Fruit fly (Drosophila melanogaster) whole organism, prepupa: ENCODE results near the gene MED15.

Source experiments
- Blimp-1 ChIP-seq: fragments of 200-800 bp; sonication (Bioruptor generic); optimal IDR thresholded peaks from 3 replicates; lab custom pipeline; 2017; ENCODE audit warnings: missing biosample characterization, missing genetic modification characterization, mild to moderate bottlenecking, moderate library complexity, missing genetic modification reagents
- CG11294 ChIP-seq: fragments of 200-800 bp; sonication (Bioruptor generic); IDR thresholded peaks from 2 replicates; pipeline ENCODE4 v1.3.6; 2022; ENCODE audit warnings: missing biosample characterization, missing genetic modification characterization
- CG11762 ChIP-seq: fragments of 200-800 bp; sonication (Bioruptor generic); optimal IDR thresholded peaks from 3 replicates; lab custom pipeline; 2016; ENCODE audit warnings: missing biosample characterization, missing genetic modification characterization; ENCODE audit not compliant: insufficient read depth
- CG11902 ChIP-seq: fragments of 200-800 bp; sonication (Bioruptor generic); optimal IDR thresholded peaks from 3 replicates; lab custom pipeline; 2016; ENCODE audit warnings: missing biosample characterization, missing genetic modification characterization
- CG1621 ChIP-seq: fragments of 200-800 bp; sonication (Bioruptor generic); optimal IDR thresholded peaks from 3 replicates; lab custom pipeline; 2018; ENCODE audit warnings: missing biosample characterization, mild to moderate bottlenecking, missing genetic modification characterization
- CG16779 ChIP-seq: fragments of 200-800 bp; sonication (Bioruptor generic); optimal IDR thresholded peaks from 3 replicates; lab custom pipeline; 2017; ENCODE audit warnings: missing biosample characterization, mild to moderate bottlenecking, missing genetic modification characterization
- CG3032 ChIP-seq: fragments of 200-800 bp; optimal IDR thresholded peaks from 2 replicates; lab custom pipeline; 2019; ENCODE audit warnings: missing biosample characterization, mild to moderate bottlenecking, missing genetic modification characterization, moderate library complexity
- CG34406 ChIP-seq: fragments of 200-800 bp; sonication (Bioruptor generic); optimal IDR thresholded peaks from 3 replicates; lab custom pipeline; 2016; ENCODE audit warnings: missing biosample characterization, missing genetic modification characterization
- CG6163 ChIP-seq: fragments of 200-800 bp; sonication (Bioruptor generic); IDR thresholded peaks from 3 replicates; pipeline ENCODE4 v1.3.6; 2022; ENCODE audit warnings: missing biosample characterization, missing genetic modification characterization
- CG6808 ChIP-seq: fragments of 200-800 bp; sonication (Bioruptor generic); optimal IDR thresholded peaks from 3 replicates; lab custom pipeline; 2017; ENCODE audit warnings: missing biosample characterization, missing genetic modification characterization, mild to moderate bottlenecking, moderate library complexity, missing genetic modification reagents
- CG6854 ChIP-seq: fragments of 200-800 bp; sonication (Bioruptor generic); optimal IDR thresholded peaks from 2 replicates; lab custom pipeline; 2017; ENCODE audit warnings: missing biosample characterization, mild to moderate bottlenecking, missing genetic modification characterization
- CG7368 ChIP-seq: fragments of 200-800 bp; sonication (Bioruptor generic); optimal IDR thresholded peaks from 3 replicates; lab custom pipeline; 2016; ENCODE audit warnings: missing biosample characterization, missing genetic modification characterization
- CG8319 ChIP-seq: fragments of 200-800 bp; sonication (Bioruptor generic); optimal IDR thresholded peaks from 3 replicates; lab custom pipeline; 2016; ENCODE audit warnings: missing biosample characterization, missing genetic modification characterization
- CG9139 ChIP-seq: fragments of 200-800 bp; sonication (Bioruptor generic); optimal IDR thresholded peaks from 3 replicates; lab custom pipeline; 2017; ENCODE audit warnings: missing biosample characterization, mild to moderate bottlenecking, missing genetic modification characterization
- Eip75B ChIP-seq: fragments of 200-800 bp; sonication (Bioruptor generic); optimal IDR thresholded peaks from 3 replicates; lab custom pipeline; 2016; ENCODE audit warnings: missing biosample characterization, missing genetic modification characterization
- Eip78C ChIP-seq: fragments of 200-800 bp; sonication (Bioruptor generic); peaks from one replicate; lab custom pipeline; 2016; ENCODE audit warnings: missing biosample characterization, missing genetic modification characterization
- Eip93F ChIP-seq: fragments of 200-800 bp; sonication (Bioruptor generic); optimal IDR thresholded peaks from 2 replicates; lab custom pipeline; 2016; ENCODE audit warnings: missing biosample characterization, mild to moderate bottlenecking, missing genetic modification characterization
- Ets21C ChIP-seq: fragments of 200-800 bp; sonication (Bioruptor generic); optimal IDR thresholded peaks from 3 replicates; lab custom pipeline; 2016; ENCODE audit warnings: missing biosample characterization, missing genetic modification characterization
- Ets96B ChIP-seq: fragments of 200-800 bp; optimal IDR thresholded peaks from 2 replicates; lab custom pipeline; 2019; ENCODE audit warnings: missing biosample characterization, mild to moderate bottlenecking, missing genetic modification characterization, moderate library complexity
- Gug ChIP-seq: fragments of 200-800 bp; sonication (Bioruptor generic); IDR thresholded peaks from 2 replicates; pipeline ENCODE4 v1.3.6; 2022; ENCODE audit warnings: missing biosample characterization, missing genetic modification characterization
- Hr38 ChIP-seq: sonication (Bioruptor generic); optimal IDR thresholded peaks from 2 replicates; lab custom pipeline; 2016; ENCODE audit warnings: missing biosample characterization, missing genetic modification characterization
- Hr39 ChIP-seq: fragments of 200-800 bp; sonication (Bioruptor generic); optimal IDR thresholded peaks from 2 replicates; lab custom pipeline; 2016; ENCODE audit warnings: missing biosample characterization, missing genetic modification characterization
- Hr4 ChIP-seq: fragments of 200-800 bp; sonication (Bioruptor generic); optimal IDR thresholded peaks from 3 replicates; lab custom pipeline; 2016; ENCODE audit warnings: missing biosample characterization, missing genetic modification characterization
- Lpt ChIP-seq: fragments of 200-800 bp; sonication (Bioruptor generic); optimal IDR thresholded peaks from 3 replicates; lab custom pipeline; 2016; ENCODE audit warnings: missing biosample characterization, missing genetic modification characterization
- OdsH ChIP-seq: fragments of 200-800 bp; sonication (Bioruptor generic); optimal IDR thresholded peaks from 3 replicates; lab custom pipeline; 2016; ENCODE audit warnings: missing biosample characterization, missing genetic modification characterization
- Smox ChIP-seq: fragments of 200-800 bp; sonication (Bioruptor generic); optimal IDR thresholded peaks from 3 replicates; lab custom pipeline; 2016; ENCODE audit warnings: missing biosample characterization, missing genetic modification characterization
- Sox102F ChIP-seq: fragments of 200-800 bp; sonication (Bioruptor generic); optimal IDR thresholded peaks from 2 replicates; lab custom pipeline; 2016; ENCODE audit warnings: missing biosample characterization, mild to moderate bottlenecking, missing genetic modification characterization
- achi ChIP-seq: fragments of 200-800 bp; sonication (Bioruptor generic); optimal IDR thresholded peaks from 3 replicates; lab custom pipeline; 2016; ENCODE audit warnings: missing biosample characterization, missing genetic modification characterization
- cyc ChIP-seq: fragments of 200-800 bp; sonication (Bioruptor generic); optimal IDR thresholded peaks from 3 replicates; lab custom pipeline; 2016; ENCODE audit warnings: missing biosample characterization, missing genetic modification characterization
- dac ChIP-seq: fragments of 200-800 bp; sonication (Bioruptor generic); optimal IDR thresholded peaks from 2 replicates; lab custom pipeline; 2017; ENCODE audit warnings: missing biosample characterization, mild to moderate bottlenecking, missing genetic modification characterization
- dsx ChIP-seq: fragments of 200-800 bp; optimal IDR thresholded peaks from 3 replicates; lab custom pipeline; 2019; ENCODE audit warnings: missing biosample characterization, mild to moderate bottlenecking, missing genetic modification characterization, moderate library complexity; ENCODE audit not compliant: poor library complexity, severe bottlenecking
- fd59A ChIP-seq: fragments of 200-800 bp; sonication (Bioruptor generic); optimal IDR thresholded peaks from 2 replicates; lab custom pipeline; 2017; ENCODE audit warnings: missing biosample characterization, mild to moderate bottlenecking, missing genetic modification characterization, missing genetic modification reagents
- fkh ChIP-seq: fragments of 200-800 bp; sonication (Bioruptor generic); optimal IDR thresholded peaks from 3 replicates; lab custom pipeline; 2017; ENCODE audit warnings: missing biosample characterization, mild to moderate bottlenecking, missing genetic modification characterization, moderate library complexity
- lz ChIP-seq: fragments of 200-800 bp; sonication (Bioruptor generic); optimal IDR thresholded peaks from 3 replicates; lab custom pipeline; 2016; ENCODE audit warnings: missing biosample characterization, missing genetic modification characterization
- net ChIP-seq: fragments of 200-800 bp; sonication (Bioruptor generic); optimal IDR thresholded peaks from 3 replicates; lab custom pipeline; 2016; ENCODE audit warnings: missing biosample characterization, missing genetic modification characterization
- pdm3 ChIP-seq: fragments of 200-800 bp; sonication (Bioruptor generic); optimal IDR thresholded peaks from 3 replicates; lab custom pipeline; 2016; ENCODE audit warnings: missing biosample characterization, missing genetic modification characterization
- salr ChIP-seq, 2 experiments: fragments of 200-800 bp; sonication (Bioruptor generic); optimal IDR thresholded peaks; 3 replicates each; lab custom pipeline; 2016 to 2018; ENCODE audit warnings: missing biosample characterization in 2 of 2, missing genetic modification characterization in 2 of 2, mild to moderate bottlenecking in 1 of 2
- spab ChIP-seq: fragments of 200-800 bp; sonication (Bioruptor generic); optimal IDR thresholded peaks from 2 replicates; lab custom pipeline; 2017; ENCODE audit warnings: missing biosample characterization, mild to moderate bottlenecking, missing genetic modification characterization, missing genetic modification reagents
- ss ChIP-seq, 2 experiments: fragments of 200-800 bp; sonication (Bioruptor generic); optimal IDR thresholded peaks; 2 replicates in 1 of 2; 3 replicates in 1 of 2; lab custom pipeline; 2017 to 2018; ENCODE audit warnings: mild to moderate bottlenecking in 2 of 2, missing biosample characterization in 2 of 2, missing genetic modification characterization in 2 of 2, moderate library complexity in 1 of 2
- svp ChIP-seq: fragments of 200-800 bp; sonication (Bioruptor generic); peaks from one replicate; lab custom pipeline; 2016; ENCODE audit warnings: missing biosample characterization, missing genetic modification characterization
- vri ChIP-seq: fragments of 200-800 bp; sonication (Bioruptor generic); optimal IDR thresholded peaks from 3 replicates; lab custom pipeline; 2016; ENCODE audit warnings: missing biosample characterization, mild to moderate bottlenecking, missing genetic modification characterization

Gene MED15

DNA sequence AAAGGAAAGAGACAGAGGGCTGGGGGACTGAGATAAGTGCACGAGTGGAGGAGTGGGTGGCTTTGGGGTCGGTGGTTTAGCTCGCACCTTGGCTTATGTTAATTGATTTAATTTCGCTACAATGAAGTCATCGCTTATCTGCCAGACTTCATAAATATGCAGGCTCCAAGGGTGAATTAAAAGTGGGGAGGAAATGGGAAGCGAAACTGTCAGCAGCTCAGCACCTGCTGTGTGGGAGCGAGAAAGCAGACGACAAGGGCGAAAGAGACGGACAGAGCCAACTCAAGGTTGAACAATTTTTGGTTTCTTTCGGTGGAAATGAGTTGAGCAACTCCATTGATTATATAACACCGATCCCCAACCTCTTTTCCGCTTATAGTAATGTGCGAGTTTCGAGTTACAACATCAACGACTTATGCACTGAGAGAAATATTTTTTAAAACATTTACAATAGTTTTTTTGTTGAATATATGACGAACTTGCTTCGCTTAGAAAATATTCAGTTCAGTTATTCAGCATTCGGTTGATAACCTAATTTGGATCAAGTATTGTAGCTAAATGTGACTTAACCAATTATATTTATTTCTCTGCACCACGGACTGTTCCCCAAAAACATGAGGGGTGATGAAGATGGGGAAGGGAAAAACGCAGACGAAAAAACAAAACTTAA, 47.7 kb downstream of the MED15 start (continued):
- TF ChIP-seq dsx (GFP tag; lab: Kevin White, UChicago) (no peak), Eip75B (GFP tag; lab: Kevin White, UChicago) (peak; percentile 75), CG9139 (GFP tag; lab: Kevin White, UChicago) (no peak)

DNA sequence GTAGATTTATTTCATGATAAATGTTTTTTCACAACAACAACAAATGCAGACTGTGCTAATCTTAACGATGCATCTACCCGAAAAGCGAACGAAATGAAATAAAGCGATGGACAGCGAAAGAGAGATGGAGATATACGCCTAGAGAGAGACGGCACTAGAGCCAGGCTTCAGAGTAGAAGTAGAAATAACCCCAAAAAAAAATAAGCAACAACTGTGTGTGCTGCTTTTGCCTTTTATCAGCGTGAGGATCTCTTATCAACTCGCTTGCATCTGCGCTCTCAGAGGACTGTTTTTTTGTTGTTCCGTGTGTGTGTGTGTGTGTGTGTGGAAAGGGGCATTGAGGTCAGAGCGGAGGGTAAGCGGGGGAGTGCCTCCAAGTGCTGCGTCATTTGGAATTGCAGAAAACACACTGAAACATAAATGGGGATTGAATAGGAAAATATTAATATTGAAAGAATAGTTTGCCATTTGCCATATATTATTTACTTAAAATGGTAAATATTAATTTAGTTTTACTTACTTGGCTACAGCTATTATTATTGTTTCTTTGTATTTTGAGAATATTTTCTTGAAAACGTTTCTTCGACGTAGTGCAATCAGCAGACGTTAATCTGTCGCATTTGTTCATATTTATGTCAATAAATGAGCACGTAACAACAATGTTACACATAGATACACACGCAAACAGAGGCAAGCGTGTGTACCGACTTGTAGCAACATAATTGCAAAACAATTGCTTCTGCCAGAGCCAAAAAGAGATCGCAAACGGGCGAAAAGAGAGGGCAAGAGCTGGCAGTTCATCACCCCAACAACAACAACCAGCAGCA, 48.4 kb downstream of the MED15 start:
- TF ChIP-seq vri (GFP tag; lab: Kevin White, UChicago) (no peak), CG34406 (GFP tag; lab: Kevin White, UChicago) (no peak), dac (no peak), cyc (GFP tag; lab: Kevin White, UChicago) (no peak), Sox102F (GFP tag; lab: Kevin White, UChicago) (no peak), svp (GFP tag; lab: Kevin White, UChicago) (peak; percentile 78), Eip78C (GFP tag; lab: Kevin White, UChicago) (peak; percentile 62), CG6808 (GFP tag; lab: Kevin White, UChicago) (no peak), dsx (GFP tag; lab: Kevin White, UChicago) (peak; percentile 54), CG11762 (no peak), Smox (GFP tag; lab: Kevin White, UChicago) (no peak), CG11294 (no peak), lz (GFP tag; lab: Kevin White, UChicago) (no peak), CG16779 (tag; lab: Kevin White, UChicago) (no peak), Hr38 (GFP tag; lab: Kevin White, UChicago) (no peak), spab (no peak), CG6163 (GFP tag; lab: Robert Waterston, UW) (0 out of 3 replicates have a peak, but pooled peaks have one; percentile 2), CG3032 (tag; lab: Kevin White, UChicago) (no peak), CG11902 (GFP tag; lab: Kevin White, UChicago) (no peak), Lpt (GFP tag; lab: Kevin White, UChicago) (no peak), Eip93F (GFP tag; lab: Kevin White, UChicago) (no peak), CG6854 (no peak), Blimp-1 (GFP tag; lab: Kevin White, UChicago) (no peak)

DNA sequence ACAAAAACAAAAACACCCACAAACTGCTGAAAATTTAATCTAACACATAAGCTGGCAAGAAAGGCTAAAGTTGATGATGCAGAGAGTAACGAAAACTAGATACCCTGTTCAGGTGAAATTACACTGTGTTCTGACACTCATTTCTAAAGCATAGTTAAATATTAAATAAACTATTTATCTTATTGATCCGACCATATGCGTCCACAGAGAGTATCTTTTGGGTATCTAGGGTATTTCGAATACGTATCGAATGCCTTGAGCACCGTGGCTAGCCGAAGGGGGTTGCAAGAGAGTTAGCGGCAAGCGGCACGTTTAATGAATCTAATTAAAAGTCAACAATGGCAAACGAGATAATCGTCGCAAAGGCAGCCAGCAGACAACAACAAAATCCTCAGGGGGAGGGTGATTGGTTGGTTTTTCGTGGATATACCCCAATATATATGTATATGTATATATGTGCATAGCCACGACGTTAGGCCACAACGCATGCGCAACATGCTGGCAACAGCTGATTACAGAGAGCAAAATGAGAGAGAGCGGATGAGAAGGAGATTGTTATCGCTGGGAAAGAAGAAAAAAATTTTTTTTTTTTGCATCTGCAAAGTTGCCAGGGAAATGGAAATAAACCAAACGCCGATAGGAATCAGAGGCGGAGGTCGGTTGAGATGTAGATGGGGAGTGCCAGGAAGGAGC, 49.3 kb downstream of the MED15 start:
- TF ChIP-seq Hr38 (GFP tag; lab: Kevin White, UChicago) (no peak), Ets21C (GFP tag; lab: Kevin White, UChicago) (no peak), pdm3 (GFP tag; lab: Kevin White, UChicago) (peak; percentile 22), ss (GFP tag; optimal IDR thresholded peaks at IDR 0.05; lab: Kevin White, UChicago) (no peak), Blimp-1 (GFP tag; lab: Kevin White, UChicago) (no peak), CG16779 (tag; lab: Kevin White, UChicago) (no peak), CG7368 (GFP tag; lab: Kevin White, UChicago) (peak; percentile 19), Eip78C (GFP tag; lab: Kevin White, UChicago) (peak; percentile 43), net (GFP tag; lab: Kevin White, UChicago) (no peak), dsx (GFP tag; lab: Kevin White, UChicago) (no peak), salr (GFP tag; optimal IDR thresholded peaks at IDR 0.05; lab: Kevin White, UChicago) (no peak), fd59A (GFP tag; lab: Kevin White, UChicago) (no peak), Eip75B (GFP tag; lab: Kevin White, UChicago) (no peak), Eip93F (GFP tag; lab: Kevin White, UChicago) (no peak), CG6808 (GFP tag; lab: Kevin White, UChicago) (no peak), Hr39 (no peak), achi (GFP tag; lab: Kevin White, UChicago) (no peak), CG6163 (GFP tag; lab: Robert Waterston, UW) (peak; percentile 30; the same call in 2 of the 3 replicates), CG1621 (tag; lab: Kevin White, UChicago) (no peak), CG8319 (GFP tag; lab: Kevin White, UChicago) (no peak), CG11762 (no peak), Gug (GFP tag; lab: Robert Waterston, UW) (peak; percentile 23; the same call in 1 of the 2 replicates), OdsH (peak; percentile 15), fkh (GFP tag; lab: Kevin White, UChicago) (peak; percentile 34), Hr4 (GFP tag; lab: Kevin White, UChicago) (peak; percentile 54), Lpt (GFP tag; lab: Kevin White, UChicago) (no peak), Ets96B (tag; lab: Kevin White, UChicago) (no peak), CG3032 (tag; lab: Kevin White, UChicago) (no peak), dac (no peak)
